Fruit fly (Drosophila melanogaster) whole organism: Measurements from ENCODE around the gene FASN2.

Experiments used
- CG8478 ChIP-seq: fragments of >200 bp; optimal IDR thresholded peaks from 2 replicates; lab custom pipeline; 2018; ENCODE audit warnings: inconsistent platforms
- EcR ChIP-seq, 2 experiments: fragments of >200 bp; optimal IDR thresholded peaks; 2 replicates each; lab custom pipeline; 2017; ENCODE audit warnings: missing biosample characterization in 2 of 2, missing genetic modification characterization in 2 of 2, missing genetic modification reagents in 2 of 2
- usp ChIP-seq: fragments of >200 bp; optimal IDR thresholded peaks from 2 replicates; lab custom pipeline; 2017; ENCODE audit warnings: missing biosample characterization, missing genetic modification characterization, mixed read lengths

DNA sequence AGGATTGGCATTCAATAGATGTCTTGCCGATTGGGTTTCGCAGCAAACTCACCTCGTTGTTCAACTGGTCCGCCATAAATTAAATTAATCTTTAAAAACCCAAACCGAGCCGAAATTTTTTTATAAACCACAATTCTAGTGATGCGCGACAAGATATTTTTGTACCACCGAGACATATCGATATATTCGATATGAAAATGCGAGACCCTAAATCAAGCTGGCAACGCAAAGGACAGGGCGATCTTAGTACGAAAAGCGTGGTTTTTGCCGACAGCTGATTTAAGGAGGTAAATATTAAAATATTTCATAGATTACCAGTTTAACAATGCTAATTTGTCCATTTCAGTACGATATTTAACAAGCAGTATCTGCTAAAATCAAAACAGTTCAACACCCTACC lies 14.7 kb upstream of the FASN2 start, which contains the start of the genes Sf3b2 and CG17219:
- TF ChIP-seq EcR (GFP tag; optimal IDR thresholded peaks at IDR 0.05; lab: Kevin White, UChicago) (no peak), usp (GFP tag; lab: Kevin White, UChicago) (no peak), CG8478 (lab: Kevin White, UChicago) (no peak)
